Fruit fly (Drosophila melanogaster) whole organism, embryonic: ENCODE results near the gene CG33120.
A peak's percentile ranks its signal among the peaks of the same experiment; 100 is the strongest.

Experiments
- C15 ChIP-seq: fragments of 200-800 bp; sonication (Bioruptor generic); IDR thresholded peaks from 3 replicates; pipeline ENCODE4 v1.3.6; 2022; ENCODE audit warnings: missing biosample characterization, missing genetic modification characterization
- CG10565 ChIP-seq: fragments of 200-800 bp; sonication (Bioruptor generic); optimal IDR thresholded peaks from 3 replicates; lab custom pipeline; 2016; ENCODE audit warnings: missing biosample characterization, mild to moderate bottlenecking, missing genetic modification characterization
- CG12236 ChIP-seq: fragments of 200-800 bp; sonication (Bioruptor generic); optimal IDR thresholded peaks from 2 replicates; lab custom pipeline; 2016; ENCODE audit warnings: missing biosample characterization, missing genetic modification characterization
- CG13775 ChIP-seq: fragments of 200-800 bp; sonication (Bioruptor generic); optimal IDR thresholded peaks from 3 replicates; lab custom pipeline; 2017; ENCODE audit warnings: missing biosample characterization, mild to moderate bottlenecking, missing genetic modification characterization
- CG14667 ChIP-seq: fragments of 200-800 bp; sonication (Bioruptor generic); IDR thresholded peaks from 2 replicates; pipeline ENCODE4 v1.3.6; 2022; ENCODE audit warnings: missing biosample characterization, missing genetic modification characterization
- CG15073 ChIP-seq: fragments of 200-800 bp; sonication (Bioruptor generic); optimal IDR thresholded peaks from 2 replicates; lab custom pipeline; 2016; ENCODE audit warnings: missing biosample characterization, missing genetic modification characterization
- CG1529 ChIP-seq: fragments of 200-800 bp; sonication (Bioruptor generic); optimal IDR thresholded peaks from 3 replicates; lab custom pipeline; 2018; ENCODE audit warnings: missing biosample characterization, missing genetic modification characterization
- CG17359 ChIP-seq: fragments of 200-800 bp; sonication (Bioruptor generic); optimal IDR thresholded peaks from 3 replicates; lab custom pipeline; 2018; ENCODE audit warnings: missing biosample characterization, mild to moderate bottlenecking, missing genetic modification characterization, moderate library complexity
- CG2129 ChIP-seq: fragments of 200-800 bp; sonication (Bioruptor generic); IDR thresholded peaks from 2 replicates; pipeline ENCODE4 v1.3.6; 2022; ENCODE audit warnings: missing biosample characterization, missing genetic modification characterization; ENCODE audit not compliant: partially characterized antibody
- CG32767 ChIP-seq: fragments of 200-800 bp; sonication (Bioruptor generic); IDR thresholded peaks from 2 replicates; pipeline ENCODE4 v1.3.6; 2022; ENCODE audit warnings: missing biosample characterization, missing genetic modification characterization
- CG32772 ChIP-seq: fragments of 200-800 bp; sonication (Bioruptor generic); IDR thresholded peaks from 2 replicates; pipeline ENCODE4 v1.3.6; 2022; ENCODE audit warnings: missing biosample characterization, missing genetic modification characterization
- CG7357 ChIP-seq: fragments of 200-800 bp; sonication (Bioruptor generic); IDR thresholded peaks from 3 replicates; pipeline ENCODE4 v1.3.6; 2022; ENCODE audit warnings: missing biosample characterization, missing genetic modification characterization
- CG8765 ChIP-seq: fragments of 200-800 bp; sonication (Bioruptor generic); IDR thresholded peaks from 2 replicates; pipeline ENCODE4 v1.3.6; 2022; ENCODE audit warnings: missing biosample characterization, missing genetic modification characterization
- CG9727 ChIP-seq: fragments of 200-800 bp; sonication (Bioruptor generic); optimal IDR thresholded peaks from 3 replicates; lab custom pipeline; 2017; ENCODE audit warnings: missing biosample characterization, mild to moderate bottlenecking, missing genetic modification characterization
- Camta ChIP-seq: fragments of 200-800 bp; sonication (Bioruptor generic); optimal IDR thresholded peaks from 2 replicates; lab custom pipeline; 2016; ENCODE audit warnings: missing biosample characterization, missing genetic modification characterization
- Doc3 ChIP-seq: fragments of 200-800 bp; sonication (Bioruptor generic); IDR thresholded peaks from 3 replicates; pipeline ENCODE4 v1.3.6; 2022; ENCODE audit warnings: missing biosample characterization, missing genetic modification characterization; ENCODE audit not compliant: partially characterized antibody
- Ets65A ChIP-seq: fragments of 200-800 bp; sonication (Bioruptor generic); peaks from one replicate; lab custom pipeline; 2016; ENCODE audit warnings: missing biosample characterization, missing genetic modification characterization
- HLH3B ChIP-seq: fragments of 200-800 bp; sonication (Bioruptor generic); IDR thresholded peaks from 2 replicates; pipeline ENCODE4 v1.3.6; 2022; ENCODE audit warnings: missing biosample characterization, missing genetic modification characterization
- Lhr ChIP-seq: fragments of 200-800 bp; sonication (Bioruptor generic); optimal IDR thresholded peaks from 3 replicates; lab custom pipeline; 2017; ENCODE audit warnings: mild to moderate bottlenecking, missing biosample characterization, missing genetic modification reagents, missing genetic modification characterization
- Meics ChIP-seq: fragments of 200-800 bp; sonication (Bioruptor generic); optimal IDR thresholded peaks from 2 replicates; lab custom pipeline; 2017; ENCODE audit warnings: missing biosample characterization, mild to moderate bottlenecking, missing genetic modification characterization
- Nf-YB ChIP-seq: fragments of 200-800 bp; sonication (Bioruptor generic); optimal IDR thresholded peaks from 3 replicates; lab custom pipeline; 2019; ENCODE audit warnings: missing biosample characterization, mild to moderate bottlenecking, missing genetic modification characterization, moderate library complexity
- Nf-YC ChIP-seq: fragments of 200-800 bp; optimal IDR thresholded peaks from 3 replicates; lab custom pipeline; 2019; ENCODE audit warnings: missing biosample characterization, mild to moderate bottlenecking, missing genetic modification characterization, moderate library complexity
- Optix ChIP-seq: fragments of 200-800 bp; sonication (Bioruptor generic); IDR thresholded peaks from 3 replicates; pipeline ENCODE4 v1.3.6; 2022; ENCODE audit warnings: missing biosample characterization, missing genetic modification characterization
- Sox102F ChIP-seq: fragments of 200-800 bp; sonication (Bioruptor generic); optimal IDR thresholded peaks from 2 replicates; lab custom pipeline; 2018; ENCODE audit warnings: missing biosample characterization, mild to moderate bottlenecking, missing genetic modification characterization, moderate library complexity
- abd-A ChIP-seq: fragments of 200-800 bp; sonication (Bioruptor generic); optimal IDR thresholded peaks from 3 replicates; lab custom pipeline; 2019; ENCODE audit warnings: missing biosample characterization, mild to moderate bottlenecking, missing genetic modification characterization, moderate library complexity
- ase ChIP-seq: fragments of 200-800 bp; sonication (Bioruptor generic); IDR thresholded peaks from 3 replicates; pipeline ENCODE4 v1.3.6; 2022; ENCODE audit warnings: missing biosample characterization, missing genetic modification characterization
- cg ChIP-seq: fragments of 200-800 bp; sonication (Bioruptor generic); optimal IDR thresholded peaks from 3 replicates; lab custom pipeline; 2019; ENCODE audit warnings: missing biosample characterization, mild to moderate bottlenecking, missing genetic modification characterization, moderate library complexity
- chinmo ChIP-seq: fragments of 200-800 bp; sonication (Bioruptor generic); IDR thresholded peaks from 4 replicates; pipeline ENCODE4 v1.3.6; 2022; ENCODE audit warnings: missing biosample characterization, missing genetic modification characterization; ENCODE audit not compliant: partially characterized antibody
- chn ChIP-seq: fragments of 200-800 bp; sonication (Bioruptor generic); optimal IDR thresholded peaks from 2 replicates; lab custom pipeline; 2016; ENCODE audit warnings: missing biosample characterization, missing genetic modification characterization
- crol ChIP-seq: fragments of 200-800 bp; sonication (Bioruptor generic); IDR thresholded peaks from 2 replicates; pipeline ENCODE4 v1.3.6; 2022; ENCODE audit warnings: missing biosample characterization, missing genetic modification characterization
- dmrt99B ChIP-seq: fragments of 200-800 bp; sonication (Bioruptor generic); optimal IDR thresholded peaks from 2 replicates; lab custom pipeline; 2018; ENCODE audit warnings: missing biosample characterization, mild to moderate bottlenecking, missing genetic modification characterization, moderate library complexity
- ewg ChIP-seq: fragments of 200-800 bp; sonication (Bioruptor generic); optimal IDR thresholded peaks from 3 replicates; lab custom pipeline; 2017; ENCODE audit warnings: mild to moderate bottlenecking, missing biosample characterization, missing genetic modification reagents, missing genetic modification characterization
- exex ChIP-seq: fragments of 200-800 bp; sonication (Bioruptor generic); optimal IDR thresholded peaks from 4 replicates; lab custom pipeline; 2018; ENCODE audit warnings: missing biosample characterization, mild to moderate bottlenecking, missing genetic modification characterization, moderate library complexity
- fd3F ChIP-seq: fragments of 200-800 bp; sonication (Bioruptor generic); optimal IDR thresholded peaks from 2 replicates; lab custom pipeline; 2018; ENCODE audit warnings: missing biosample characterization, mild to moderate bottlenecking, missing genetic modification characterization, moderate library complexity
- grau ChIP-seq: fragments of 200-800 bp; optimal IDR thresholded peaks from 3 replicates; lab custom pipeline; 2019; ENCODE audit warnings: missing biosample characterization, mild to moderate bottlenecking, missing genetic modification characterization, moderate library complexity
- grn ChIP-seq: fragments of 200-800 bp; sonication (Bioruptor generic); optimal IDR thresholded peaks from 3 replicates; lab custom pipeline; 2017; ENCODE audit warnings: missing biosample characterization, missing genetic modification characterization
- h ChIP-seq: fragments of >200 bp; optimal IDR thresholded peaks from 2 replicates; lab custom pipeline; 2017
- hkb ChIP-seq, 2 experiments: fragments of 200-800 bp in 1 of 2; fragments of >200 bp in 1 of 2; sonication (Bioruptor generic) in 1 of 2; IDR thresholded peaks in 1 of 2; optimal IDR thresholded peaks in 1 of 2; 2 replicates each; pipeline versions ENCODE4 v1.3.6 to Lab custom; 2017 to 2022; ENCODE audit warnings: missing biosample characterization in 1 of 2, missing genetic modification characterization in 1 of 2
- inv ChIP-seq: fragments of 200-800 bp; sonication (Bioruptor generic); IDR thresholded peaks from 2 replicates; pipeline ENCODE4 v1.3.6; 2022; ENCODE audit warnings: missing biosample characterization, missing genetic modification characterization; ENCODE audit not compliant: partially characterized antibody
- kay ChIP-seq: fragments of 200-800 bp; sonication (Bioruptor generic); optimal IDR thresholded peaks from 2 replicates; lab custom pipeline; 2016; ENCODE audit warnings: missing biosample characterization, missing genetic modification characterization
- lmd ChIP-seq: fragments of 200-800 bp; sonication (Bioruptor generic); IDR thresholded peaks from 2 replicates; pipeline ENCODE4 v1.3.6; 2022; ENCODE audit warnings: missing biosample characterization, missing genetic modification characterization
- odd ChIP-seq: fragments of 200-800 bp; sonication (Bioruptor generic); optimal IDR thresholded peaks from 2 replicates; lab custom pipeline; 2017; ENCODE audit warnings: missing biosample characterization, mild to moderate bottlenecking, missing genetic modification characterization
- org-1 ChIP-seq: fragments of 200-800 bp; sonication (Bioruptor generic); optimal IDR thresholded peaks from 2 replicates; lab custom pipeline; 2017; ENCODE audit warnings: missing biosample characterization, missing genetic modification characterization
- ranshi ChIP-seq: fragments of 200-800 bp; sonication (Bioruptor generic); IDR thresholded peaks from 2 replicates; pipeline ENCODE4 v1.3.6; 2022; ENCODE audit warnings: missing biosample characterization, missing genetic modification characterization
- ro ChIP-seq: fragments of 200-800 bp; sonication (Bioruptor generic); IDR thresholded peaks from 2 replicates; pipeline ENCODE4 v1.3.6; 2022; ENCODE audit warnings: missing biosample characterization, missing genetic modification characterization
- sisA ChIP-seq: fragments of 200-800 bp; sonication (Bioruptor generic); IDR thresholded peaks from 2 replicates; pipeline ENCODE4 v1.3.6; 2022; ENCODE audit warnings: missing biosample characterization, missing genetic modification characterization
- tgo ChIP-seq: fragments of 200-800 bp; sonication (Bioruptor generic); IDR thresholded peaks from 3 replicates; pipeline ENCODE4 v1.3.6; 2022; ENCODE audit warnings: missing biosample characterization, missing genetic modification characterization
- tio ChIP-seq: fragments of 200-800 bp; sonication (Bioruptor generic); optimal IDR thresholded peaks from 2 replicates; lab custom pipeline; 2017; ENCODE audit warnings: missing biosample characterization, missing genetic modification characterization, inconsistent platforms
- toy ChIP-seq: fragments of 200-800 bp; sonication (Bioruptor generic); IDR thresholded peaks from 2 replicates; pipeline ENCODE4 v1.3.6; 2022; ENCODE audit warnings: missing biosample characterization, missing genetic modification characterization
- twi ChIP-seq: fragments of 200-800 bp; optimal IDR thresholded peaks from 2 replicates; lab custom pipeline; 2019; ENCODE audit warnings: missing biosample characterization, mild to moderate bottlenecking, missing genetic modification characterization, moderate library complexity
- zf30C ChIP-seq: fragments of 200-800 bp; sonication (Bioruptor generic); optimal IDR thresholded peaks from 3 replicates; lab custom pipeline; 2018; ENCODE audit warnings: missing biosample characterization, mild to moderate bottlenecking, missing genetic modification characterization

CG33120 gene

dm6 chr2L:18871822-18872221, 27.4 kb upstream of the CG33120 start (continued):
- peak; percentile 17 for TF ChIP-seq Lhr (GFP tag; lab: Kevin White, UChicago)
- TF ChIP-seq Optix: no peak
- TF ChIP-seq CG15073 (GFP tag; lab: Kevin White, UChicago): no peak
- TF ChIP-seq ase (GFP tag; lab: Robert Waterston, UW): no peak
- TF ChIP-seq grau (tag; lab: Kevin White, UChicago): peak; percentile 17
- no peak for TF ChIP-seq sisA (GFP tag; lab: Robert Waterston, UW)
- no peak for TF ChIP-seq CG10565
- no peak for TF ChIP-seq h
- TF ChIP-seq Camta (GFP tag; lab: Kevin White, UChicago): peak; percentile 26
- no peak for TF ChIP-seq CG2129 (GFP tag; lab: Robert Waterston, UW)
- no peak for TF ChIP-seq CG17359 (tag; lab: Kevin White, UChicago)
- no peak for TF ChIP-seq CG8765 (GFP tag; lab: Robert Waterston, UW)
- no peak for TF ChIP-seq org-1
- TF ChIP-seq chn (GFP tag; lab: Kevin White, UChicago): peak; percentile 14
- TF ChIP-seq tio: peak; percentile 18
- TF ChIP-seq toy (GFP tag; lab: Robert Waterston, UW): no peak
- peak; percentile 69 for TF ChIP-seq CG9727 (GFP tag; lab: Kevin White, UChicago)
- peak; percentile 55 for TF ChIP-seq grn (GFP tag; lab: Kevin White, UChicago)
- no peak for TF ChIP-seq ranshi (GFP tag; lab: Robert Waterston, UW)
- peak; percentile 77 for TF ChIP-seq zf30C (GFP tag; lab: Kevin White, UChicago)
- no peak for TF ChIP-seq inv
- TF ChIP-seq CG14667 (GFP tag; lab: Robert Waterston, UW): no peak
- no peak for TF ChIP-seq dmrt99B (tag; lab: Kevin White, UChicago)
- TF ChIP-seq hkb (optimal IDR thresholded peaks at IDR 0.05; lab: Kevin White, UChicago): no peak
- TF ChIP-seq hkb (GFP tag; IDR thresholded peaks at IDR 0.05; lab: Robert Waterston, UW): no peak
- no peak for TF ChIP-seq kay (GFP tag; lab: Kevin White, UChicago)

dm6 chr2L:18867815-18868214, 23.4 kb upstream of the CG33120 start:
- TF ChIP-seq Nf-YC (peak; percentile 89), exex (peak; percentile 12), cg (GFP tag; lab: Kevin White, UChicago) (peak; percentile 70), Nf-YB (GFP tag; lab: Kevin White, UChicago) (peak; percentile 68), Doc3 (GFP tag; lab: Robert Waterston, UW) (0 out of 3 replicates have a peak, but pooled peaks have one; percentile 12), Meics (GFP tag; lab: Kevin White, UChicago) (no peak), HLH3B (GFP tag; lab: Robert Waterston, UW) (no peak), ewg (GFP tag; lab: Kevin White, UChicago) (peak; percentile 92), C15 (GFP tag; lab: Robert Waterston, UW) (no peak), abd-A (tag; lab: Kevin White, UChicago) (peak; percentile 81), Ets65A (GFP tag; lab: Kevin White, UChicago) (peak; percentile 28), CG13775 (GFP tag; lab: Kevin White, UChicago) (no peak), odd (GFP tag; lab: Kevin White, UChicago) (no peak)

dm6 chr2L:18866582-18866981, 22.2 kb upstream of the CG33120 start:
- TF ChIP-seq CG32772 (GFP tag; lab: Robert Waterston, UW) (peak; percentile 75), twi (tag; lab: Kevin White, UChicago) (no peak), CG7357 (GFP tag; lab: Robert Waterston, UW) (no peak), fd3F (GFP tag; lab: Kevin White, UChicago) (no peak), CG32767 (peak; percentile 63; the same call in 1 of the 2 replicates), CG12236 (GFP tag; lab: Kevin White, UChicago) (no peak), CG1529 (GFP tag; lab: Kevin White, UChicago) (no peak), lmd (GFP tag; lab: Robert Waterston, UW) (no peak), Nf-YC (peak; percentile 52), Sox102F (GFP tag; lab: Kevin White, UChicago) (no peak), tgo (GFP tag; lab: Robert Waterston, UW) (no peak), Nf-YB (GFP tag; lab: Kevin White, UChicago) (peak; percentile 68), crol (GFP tag; lab: Robert Waterston, UW) (peak; percentile 75), ro (GFP tag; lab: Robert Waterston, UW) (no peak), chinmo (GFP tag; lab: Robert Waterston, UW) (no peak)
